Worm (Caenorhabditis elegans): Measurements from ENCODE around the gene C08B6.2.

ce11 chrV:10123324-10123723 is 17.8 kb downstream of the C08B6.2 start, which contains the start of gene C08B6.6:
- TF ChIP-seq Y5F2A.4 (GFP tag; optimal IDR thresholded peaks at IDR 0.05) (no peak), mdl-1 (tag; optimal IDR thresholded peaks at IDR 0.05) (no peak)
